ENCODE assay signal across 1 fruit fly cellular context in genomic region chr3R:8650741-8651140, dm6.
TF ChIP-seq lines count a peak whose summit lies in the region.

Gene Mkk4 (minus strand): TSS chr3R:8650796.
Gene SLIRP2 (plus strand): TSS chr3R:8651084.

TF ChIP-seq in whole organism, embryonic, 481 proteins besides CTCF, POLR2A, EP300 and RAD21 (continued from another document and continues in another):
- TF ChIP-seq NK7.1 (GFP tag; optimal IDR thresholded peaks at IDR 0.05; lab: Kevin White, UChicago) (peak; percentile 98), amos (GFP tag; IDR thresholded peaks at IDR 0.05; lab: Robert Waterston, UW; ENCODE audit: partially characterized antibody) (peak; percentile 92), dysf (GFP tag; IDR thresholded peaks at IDR 0.05; lab: Robert Waterston, UW) (peak; percentile 99), CG6765 (GFP tag; optimal IDR thresholded peaks at IDR 0.05; lab: Kevin White, UChicago) (peak; percentile 97), CG10959 (GFP tag; IDR thresholded peaks at IDR 0.05; lab: Robert Waterston, UW) (peak; percentile 99), CG10366 (GFP tag; IDR thresholded peaks at IDR 0.05; lab: Robert Waterston, UW) (peak; percentile 99), ewg (GFP tag; optimal IDR thresholded peaks at IDR 0.05; lab: Kevin White, UChicago) (peak; percentile 98), CG13894 (tag; optimal IDR thresholded peaks at IDR 0.05; lab: Kevin White, UChicago) (peak; percentile 98), cwo (GFP tag; optimal IDR thresholded peaks at IDR 0.05; lab: Kevin White, UChicago) (peak; percentile 95), CG10209 (GFP tag; optimal IDR thresholded peaks at IDR 0.05; lab: Kevin White, UChicago) (peak; percentile 99), peb (GFP tag; IDR thresholded peaks at IDR 0.05; lab: Robert Waterston, UW) (peak; percentile 98), CkIIα-i1 (GFP tag; IDR thresholded peaks at IDR 0.05; lab: Robert Waterston, UW) (peak; percentile 95), CG16813 (GFP tag; IDR thresholded peaks at IDR 0.05; lab: Robert Waterston, UW; ENCODE audit: partially characterized antibody) (peak; percentile 87), CG6254 (GFP tag; optimal IDR thresholded peaks at IDR 0.05; lab: Kevin White, UChicago) (peak; percentile 97), CG3281 (GFP tag; optimal IDR thresholded peaks at IDR 0.05; lab: Kevin White, UChicago) (peak; percentile 99), CG10431 (GFP tag; optimal IDR thresholded peaks at IDR 0.05; lab: Kevin White, UChicago) (peak; percentile 96), CG8478 (optimal IDR thresholded peaks at IDR 0.05; lab: Kevin White, UChicago) (no peak), Aef1 (GFP tag; IDR thresholded peaks at IDR 0.05; lab: Robert Waterston, UW) (peak; percentile 99), wek (GFP tag; optimal IDR thresholded peaks at IDR 0.05; lab: Kevin White, UChicago) (peak; percentile 91), Side (GFP tag; optimal IDR thresholded peaks at IDR 0.05; lab: Kevin White, UChicago) (peak; percentile 99), rib (GFP tag; IDR thresholded peaks at IDR 0.05; lab: Robert Waterston, UW) (peak; percentile 99), CG11093 (GFP tag; IDR thresholded peaks at IDR 0.05; lab: Robert Waterston, UW) (peak; percentile 98), Dad (GFP tag; optimal IDR thresholded peaks at IDR 0.05; lab: Kevin White, UChicago) (peak; percentile 99), HHEX (GFP tag; optimal IDR thresholded peaks at IDR 0.05; lab: Kevin White, UChicago) (peak; percentile 98), Doc3 (GFP tag; IDR thresholded peaks at IDR 0.05; lab: Robert Waterston, UW; ENCODE audit: partially characterized antibody) (peak; percentile 72; the same call in 2 of the 3 replicates), Ravus (GFP tag; IDR thresholded peaks at IDR 0.05; lab: Robert Waterston, UW) (peak; percentile 97), fd3F (GFP tag; optimal IDR thresholded peaks at IDR 0.05; lab: Kevin White, UChicago) (peak; percentile 99), Hr3 (GFP tag; optimal IDR thresholded peaks at IDR 0.05; lab: Kevin White, UChicago) (peak; percentile 99), CG14441 (GFP tag; IDR thresholded peaks at IDR 0.05; lab: Robert Waterston, UW) (peak; percentile 99), CG13287 (GFP tag; IDR thresholded peaks at IDR 0.05; lab: Robert Waterston, UW; ENCODE audit: partially characterized antibody) (peak; percentile 89), seq (GFP tag; IDR thresholded peaks at IDR 0.05; lab: Robert Waterston, UW) (peak; percentile 99), CG12769 (tag; optimal IDR thresholded peaks at IDR 0.05; lab: Kevin White, UChicago) (peak; percentile 97), Rfx (GFP tag; IDR thresholded peaks at IDR 0.05; lab: Robert Waterston, UW) (peak; percentile 99), Kr (GFP tag; optimal IDR thresholded peaks at IDR 0.05; lab: Kevin White, UChicago) (peak; percentile 68), Bteb2 (GFP tag; optimal IDR thresholded peaks at IDR 0.05; lab: Kevin White, UChicago) (peak; percentile 99), Rx (GFP tag; IDR thresholded peaks at IDR 0.05; lab: Robert Waterston, UW) (peak; percentile 97), CG12391 (tag; optimal IDR thresholded peaks at IDR 0.05; lab: Kevin White, UChicago) (peak; percentile 100), hkb (optimal IDR thresholded peaks at IDR 0.05; lab: Kevin White, UChicago) (peak; percentile 69), hkb (GFP tag; IDR thresholded peaks at IDR 0.05; lab: Robert Waterston, UW) (peak; percentile 99), ase (GFP tag; IDR thresholded peaks at IDR 0.05; lab: Robert Waterston, UW) (peak; percentile 99), PHDP (tag; optimal IDR thresholded peaks at IDR 0.05; lab: Kevin White, UChicago) (peak; percentile 99), CG9437 (GFP tag; optimal IDR thresholded peaks at IDR 0.05; lab: Kevin White, UChicago) (peak; percentile 95), lola (GFP tag; optimal IDR thresholded peaks at IDR 0.05; lab: Kevin White, UChicago) (peak in 1 of 3 experiments; percentile 99), grn (GFP tag; optimal IDR thresholded peaks at IDR 0.05; lab: Kevin White, UChicago) (peak; percentile 91), CG4854 (GFP tag; optimal IDR thresholded peaks at IDR 0.05; lab: Kevin White, UChicago) (peak; percentile 98), oc (tag; optimal IDR thresholded peaks at IDR 0.05; lab: Kevin White, UChicago) (peak; percentile 99), CG6791 (GFP tag; IDR thresholded peaks at IDR 0.05; lab: Robert Waterston, UW; ENCODE audit: partially characterized antibody) (peak; percentile 84), Fer1 (GFP tag; optimal IDR thresholded peaks at IDR 0.05; lab: Kevin White, UChicago) (peak; percentile 98), CG34422 (GFP tag; IDR thresholded peaks at IDR 0.05; lab: Robert Waterston, UW) (peak; percentile 99), CG17802 (tag; optimal IDR thresholded peaks at IDR 0.05; lab: Kevin White, UChicago) (peak; percentile 92), btn (GFP tag; optimal IDR thresholded peaks at IDR 0.05; lab: Kevin White, UChicago) (peak; percentile 97), fd102C (GFP tag; optimal IDR thresholded peaks at IDR 0.05; lab: Kevin White, UChicago) (peak; percentile 95), cg (GFP tag; optimal IDR thresholded peaks at IDR 0.05; lab: Kevin White, UChicago) (no peak), ttk (GFP tag; IDR thresholded peaks at IDR 0.05; lab: Robert Waterston, UW) (peak; percentile 99), slou (GFP tag; optimal IDR thresholded peaks at IDR 0.05; lab: Kevin White, UChicago) (peak; percentile 98), Antp (GFP tag; optimal IDR thresholded peaks at IDR 0.05; lab: Kevin White, UChicago) (peak; percentile 99), CG10565 (GFP tag; optimal IDR thresholded peaks at IDR 0.05; lab: Kevin White, UChicago) (peak; percentile 97), CG16863 (GFP tag; optimal IDR thresholded peaks at IDR 0.05; lab: Kevin White, UChicago) (peak; percentile 99), CG13624 (GFP tag; optimal IDR thresholded peaks at IDR 0.05; lab: Kevin White, UChicago) (peak; percentile 99), crp (GFP tag; optimal IDR thresholded peaks at IDR 0.05; lab: Kevin White, UChicago) (peak in 1 of 2 experiments; percentile 75), chif (GFP tag; optimal IDR thresholded peaks at IDR 0.05; lab: Kevin White, UChicago) (peak; percentile 99), CG30020 (tag; optimal IDR thresholded peaks at IDR 0.05; lab: Kevin White, UChicago) (peak; percentile 93), eve (GFP tag; optimal IDR thresholded peaks at IDR 0.05; lab: Kevin White, UChicago) (peak in 1 of 2 experiments; percentile 7), sug (tag; optimal IDR thresholded peaks at IDR 0.05; lab: Kevin White, UChicago) (peak; percentile 98), CG15696 (tag; optimal IDR thresholded peaks at IDR 0.05; lab: Kevin White, UChicago) (peak; percentile 99), gt (GFP tag; IDR thresholded peaks at IDR 0.05; lab: Robert Waterston, UW) (peak; percentile 98), MBD-R2 (GFP tag; IDR thresholded peaks at IDR 0.05; lab: Robert Waterston, UW) (peak; percentile 100), CG7357 (GFP tag; IDR thresholded peaks at IDR 0.05; lab: Robert Waterston, UW) (peak; percentile 96), ab (GFP tag; optimal IDR thresholded peaks at IDR 0.05; lab: Kevin White, UChicago) (peak; percentile 97), Hr51 (GFP tag; optimal IDR thresholded peaks at IDR 0.05; lab: Kevin White, UChicago) (peak; percentile 99), Ets97D (GFP tag; optimal IDR thresholded peaks at IDR 0.05; lab: Kevin White, UChicago) (peak; percentile 95), CG12659 (GFP tag; optimal IDR thresholded peaks at IDR 0.05; lab: Kevin White, UChicago) (peak; percentile 99), CG9727 (GFP tag; optimal IDR thresholded peaks at IDR 0.05; lab: Kevin White, UChicago) (peak; percentile 99), zen (tag; optimal IDR thresholded peaks at IDR 0.05; lab: Kevin White, UChicago) (peak; percentile 99), CG3726 (GFP tag; IDR thresholded peaks at IDR 0.05; lab: Robert Waterston, UW) (peak; percentile 98), sd (tag; optimal IDR thresholded peaks at IDR 0.05; lab: Kevin White, UChicago) (peak; percentile 95), D19B (GFP tag; optimal IDR thresholded peaks at IDR 0.05; lab: Kevin White, UChicago) (peak; percentile 95), Asciz (GFP tag; optimal IDR thresholded peaks at IDR 0.05; lab: Kevin White, UChicago) (peak; percentile 97), run (tag; optimal IDR thresholded peaks at IDR 0.05; lab: Kevin White, UChicago) (peak; percentile 96), Lim3 (GFP tag; IDR thresholded peaks at IDR 0.05; lab: Robert Waterston, UW) (peak; percentile 96), CG7963 (GFP tag; IDR thresholded peaks at IDR 0.05; lab: Robert Waterston, UW; ENCODE audit: partially characterized antibody) (peak; percentile 82), CG9817 (tag; optimal IDR thresholded peaks at IDR 0.05; lab: Kevin White, UChicago) (peak; percentile 99), bcd (GFP tag; optimal IDR thresholded peaks at IDR 0.05; lab: Kevin White, UChicago) (peak; percentile 99), nau (GFP tag; optimal IDR thresholded peaks at IDR 0.05; lab: Kevin White, UChicago) (peak; percentile 96), z (GFP tag; IDR thresholded peaks at IDR 0.05; lab: Robert Waterston, UW) (peak; percentile 78; the same call in 2 of the 3 replicates), gem (tag; optimal IDR thresholded peaks at IDR 0.05; lab: Kevin White, UChicago) (peak; percentile 100), CG14014 (GFP tag; IDR thresholded peaks at IDR 0.05; lab: Robert Waterston, UW) (peak; percentile 99), CG8359 (GFP tag; optimal IDR thresholded peaks at IDR 0.05; lab: Kevin White, UChicago; ENCODE audit: borderline replicate concordance) (peak; percentile 93), Neu2 (GFP tag; optimal IDR thresholded peaks at IDR 0.05; lab: Kevin White, UChicago; ENCODE audit: borderline replicate concordance) (peak; percentile 95), Vsx1 (GFP tag; optimal IDR thresholded peaks at IDR 0.05; lab: Kevin White, UChicago) (peak; percentile 95), her (GFP tag; optimal IDR thresholded peaks at IDR 0.05; lab: Kevin White, UChicago) (peak; percentile 96), CG11085 (GFP tag; IDR thresholded peaks at IDR 0.05; lab: Robert Waterston, UW) (peak; percentile 98), CG6272 (GFP tag; IDR thresholded peaks at IDR 0.05; lab: Robert Waterston, UW) (peak; percentile 98), CG17359 (tag; optimal IDR thresholded peaks at IDR 0.05; lab: Kevin White, UChicago) (peak; percentile 99), hth (optimal IDR thresholded peaks at IDR 0.05; lab: Kevin White, UChicago) (no peak), exex (tag; optimal IDR thresholded peaks at IDR 0.05; lab: Kevin White, UChicago) (peak; percentile 92), Hsf (GFP tag; optimal IDR thresholded peaks at IDR 0.05; lab: Kevin White, UChicago) (peak; percentile 100), CG32767 (GFP tag; IDR thresholded peaks at IDR 0.05; lab: Robert Waterston, UW) (peak; percentile 99), Sry-β (GFP tag; optimal IDR thresholded peaks at IDR 0.05; lab: Kevin White, UChicago) (peak; percentile 75), fd64A (GFP tag; optimal IDR thresholded peaks at IDR 0.05; lab: Kevin White, UChicago) (peak; percentile 92), zen2 (GFP tag; IDR thresholded peaks at IDR 0.05; lab: Robert Waterston, UW; ENCODE audit: partially characterized antibody) (peak; percentile 66; the same call in 2 of the 3 replicates), CG8924 (tag; optimal IDR thresholded peaks at IDR 0.05; lab: Kevin White, UChicago) (peak; percentile 99), Myb (GFP tag; optimal IDR thresholded peaks at IDR 0.05; lab: Kevin White, UChicago) (peak; percentile 93), CoRest (tag; optimal IDR thresholded peaks at IDR 0.05; lab: Kevin White, UChicago) (peak; percentile 99), Nf-YC (tag; optimal IDR thresholded peaks at IDR 0.05; lab: Kevin White, UChicago) (peak; percentile 91), Sin3A (optimal IDR thresholded peaks at IDR 0.05; lab: Kevin White, UChicago) (peak; percentile 86), CG8388 (GFP tag; optimal IDR thresholded peaks at IDR 0.05; lab: Kevin White, UChicago) (peak; percentile 98), ap (GFP tag; IDR thresholded peaks at IDR 0.05; lab: Robert Waterston, UW) (peak; percentile 98), klu (GFP tag; IDR thresholded peaks at IDR 0.05; lab: Robert Waterston, UW) (peak; percentile 98), aop (GFP tag; IDR thresholded peaks at IDR 0.05; lab: Robert Waterston, UW) (peak; percentile 90), CG5245 (GFP tag; optimal IDR thresholded peaks at IDR 0.05; lab: Kevin White, UChicago) (peak; percentile 99), Scr (GFP tag; IDR thresholded peaks at IDR 0.05; lab: Robert Waterston, UW; ENCODE audit: partially characterized antibody) (peak; percentile 87), slp2 (GFP tag; optimal IDR thresholded peaks at IDR 0.05; lab: Kevin White, UChicago) (peak; percentile 99), CG3065 (GFP tag; optimal IDR thresholded peaks at IDR 0.05; lab: Kevin White, UChicago) (peak; percentile 98), CG33557 (GFP tag; optimal IDR thresholded peaks at IDR 0.05; lab: Kevin White, UChicago) (peak; percentile 99), Ptx1 (GFP tag; IDR thresholded peaks at IDR 0.05; lab: Robert Waterston, UW) (peak; percentile 99), CG2129 (GFP tag; IDR thresholded peaks at IDR 0.05; lab: Robert Waterston, UW; ENCODE audit: partially characterized antibody) (peak; percentile 77), CG17612 (GFP tag; IDR thresholded peaks at IDR 0.05; lab: Robert Waterston, UW) (peak; percentile 98), dati (GFP tag; IDR thresholded peaks at IDR 0.05; lab: Robert Waterston, UW) (peak; percentile 98), CG11247 (GFP tag; IDR thresholded peaks at IDR 0.05; lab: Robert Waterston, UW) (peak; percentile 99), tll (GFP tag; optimal IDR thresholded peaks at IDR 0.05; lab: Kevin White, UChicago) (peak; percentile 71 to 88), pan (optimal IDR thresholded peaks at IDR 0.05; lab: Kevin White, UChicago) (no peak), pan (GFP tag; optimal IDR thresholded peaks at IDR 0.05 in 1 of 2, IDR thresholded peaks at IDR 0.05 in 1 of 2) (peak in 1 of 2 experiments; percentile 99), croc (GFP tag; conservative IDR thresholded peaks at IDR 0.05; lab: Robert Waterston, UW) (peak; percentile 98), kni (GFP tag; optimal IDR thresholded peaks at IDR 0.05; lab: Kevin White, UChicago) (peak; percentile 93), Ssrp (tag; optimal IDR thresholded peaks at IDR 0.05; lab: Kevin White, UChicago) (peak; percentile 99), CG1233 (GFP tag; optimal IDR thresholded peaks at IDR 0.05; lab: Kevin White, UChicago) (peak; percentile 98), dmrt99B (tag; optimal IDR thresholded peaks at IDR 0.05; lab: Kevin White, UChicago) (peak; percentile 98), CG3163 (GFP tag; optimal IDR thresholded peaks at IDR 0.05; lab: Kevin White, UChicago) (peak; percentile 92)
